Worm (Caenorhabditis elegans): ENCODE results near the gene ergi-2.

Gene ergi-2

DNA sequence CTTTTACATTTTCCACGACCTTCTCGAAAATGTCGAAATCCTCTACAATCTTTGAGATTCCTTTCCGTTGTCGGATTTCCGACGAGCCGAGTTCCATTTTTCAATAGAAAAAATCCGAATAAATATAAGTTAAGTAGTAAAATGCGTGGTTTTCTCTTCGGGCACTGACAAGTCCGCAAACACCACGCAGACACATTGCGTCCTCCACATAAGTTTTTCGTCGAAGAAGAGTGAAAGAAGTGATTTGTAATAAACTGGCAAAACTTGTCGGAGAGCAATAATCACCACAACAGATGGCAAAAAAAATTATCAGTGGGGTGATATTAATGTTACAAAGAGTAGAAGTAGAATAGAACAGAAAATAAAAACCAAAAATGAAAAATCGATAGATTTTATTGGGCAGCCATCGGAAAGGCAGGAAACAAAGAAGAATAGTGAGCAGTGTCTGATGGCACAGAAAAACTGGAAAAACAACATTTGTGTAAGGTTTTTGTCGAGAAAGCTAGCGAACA lies at the start of gene ergi-2:
TSS of gene ergi-2 (minus strand) at position 462 of the 512 bp plus-strand sequence.
- TF ChIP-seq C04F5.9 (tag; optimal IDR thresholded peaks at IDR 0.05) = no peak
- TF ChIP-seq snpc-4 (tag; optimal IDR thresholded peaks at IDR 0.05) = no peak
- no peak for TF ChIP-seq nhr-76 (tag; optimal IDR thresholded peaks at IDR 0.05)
- no peak for TF ChIP-seq nhr-28 (tag; optimal IDR thresholded peaks at IDR 0.05)
- no peak for TF ChIP-seq egl-13 (tag; optimal IDR thresholded peaks at IDR 0.05)
- TF ChIP-seq egl-27 (tag; optimal IDR thresholded peaks at IDR 0.05) = no peak
- TF ChIP-seq nhr-11 (tag; optimal IDR thresholded peaks at IDR 0.05) = no peak
- TF ChIP-seq mef-2 (tag; optimal IDR thresholded peaks at IDR 0.05) = no peak
- TF ChIP-seq fos-1 (tag; optimal IDR thresholded peaks at IDR 0.05) = no peak
- no peak for TF ChIP-seq pag-3 (tag; optimal IDR thresholded peaks at IDR 0.05; ENCODE audit: borderline replicate concordance, insufficient read depth)
- TF ChIP-seq hlh-17 (GFP tag; optimal IDR thresholded peaks at IDR 0.05; ENCODE audit: borderline replicate concordance) = no peak
- no peak for TF ChIP-seq lin-13 (GFP tag; optimal IDR thresholded peaks at IDR 0.05)
- no peak for TF ChIP-seq alr-1 (tag; optimal IDR thresholded peaks at IDR 0.05; ENCODE audit: borderline replicate concordance)
- TF ChIP-seq nhr-19 (GFP tag; conservative IDR thresholded peaks at IDR 0.05) = no peak
- no peak for TF ChIP-seq C16A3.4 (tag; optimal IDR thresholded peaks at IDR 0.05)
- peak; percentile 0 for TF ChIP-seq lin-14 (GFP tag; optimal IDR thresholded peaks at IDR 0.05)
- peak in 2 of 3 experiments; percentile 8 to 24 for TF ChIP-seq dpl-1 (GFP tag; optimal IDR thresholded peaks at IDR 0.05)
- peak; percentile 3 to 23 for TF ChIP-seq lin-35 (GFP tag; optimal IDR thresholded peaks at IDR 0.05)
- TF ChIP-seq pax-3 (tag; optimal IDR thresholded peaks at IDR 0.05) = no peak
- peak; percentile 41 for TF ChIP-seq unc-130 (tag; optimal IDR thresholded peaks at IDR 0.05)
- no peak for TF ChIP-seq hlh-4 (tag; optimal IDR thresholded peaks at IDR 0.05)
- no peak for TF ChIP-seq ceh-90 (tag; optimal IDR thresholded peaks at IDR 0.05)
- TF ChIP-seq mdl-1 (tag; optimal IDR thresholded peaks at IDR 0.05) = no peak
- no peak for TF ChIP-seq sup-37 (GFP tag; optimal IDR thresholded peaks at IDR 0.05)
- no peak for TF ChIP-seq vab-15 (tag; optimal IDR thresholded peaks at IDR 0.05)
- TF ChIP-seq nhr-20 (tag; optimal IDR thresholded peaks at IDR 0.05) = peak; percentile 23
- no peak for TF ChIP-seq nhr-77 (tag; optimal IDR thresholded peaks at IDR 0.05)
- no peak for TF ChIP-seq elt-2 (tag; optimal IDR thresholded peaks at IDR 0.05)
- no peak for TF ChIP-seq ets-5 (GFP tag; IDR thresholded peaks at IDR 0.05)
- TF ChIP-seq ceh-88 (GFP tag; IDR thresholded peaks at IDR 0.05) = no peak
- no peak for TF ChIP-seq ama-1 (optimal IDR thresholded peaks at IDR 0.05)
- no peak for TF ChIP-seq unc-62 (GFP tag; optimal IDR thresholded peaks at IDR 0.05)
- peak; percentile 11 for TF ChIP-seq swsn-7 (tag; optimal IDR thresholded peaks at IDR 0.05)
- TF ChIP-seq skn-1 (tag; optimal IDR thresholded peaks at IDR 0.05) = peak; percentile 18
- TF ChIP-seq nhr-12 (tag; optimal IDR thresholded peaks at IDR 0.05) = no peak
- TF ChIP-seq snu-23 (GFP tag; optimal IDR thresholded peaks at IDR 0.05) = peak; percentile 38
- TF ChIP-seq ceh-8 (GFP tag; optimal IDR thresholded peaks at IDR 0.05) = no peak
- TF ChIP-seq nhr-47 (tag; optimal IDR thresholded peaks at IDR 0.05) = peak; percentile 5
- no peak for TF ChIP-seq nhr-84 (tag; optimal IDR thresholded peaks at IDR 0.05)
- no peak for TF ChIP-seq jun-1 (tag; optimal IDR thresholded peaks at IDR 0.05)
- TF ChIP-seq lsy-2 (tag; optimal IDR thresholded peaks at IDR 0.05) = peak in 1 of 2 experiments; percentile 44
- no peak for TF ChIP-seq grh-1 (GFP tag; IDR thresholded peaks at IDR 0.05)
- no peak for TF ChIP-seq lin-15B (tag; optimal IDR thresholded peaks at IDR 0.05)
- TF ChIP-seq blmp-1 (tag; optimal IDR thresholded peaks at IDR 0.05) = peak; percentile 85
- TF ChIP-seq nhr-90 (tag; optimal IDR thresholded peaks at IDR 0.05; ENCODE audit: poor library complexity) = no peak
- TF ChIP-seq fkh-10 (GFP tag; optimal IDR thresholded peaks at IDR 0.05) = no peak
- TF ChIP-seq unc-86 (tag; optimal IDR thresholded peaks at IDR 0.05) = no peak
- TF ChIP-seq F16B12.6 (tag; optimal IDR thresholded peaks at IDR 0.05) = peak; percentile 82
- TF ChIP-seq sptf-1 (tag; optimal IDR thresholded peaks at IDR 0.05) = no peak
- no peak for TF ChIP-seq lir-3 (tag; optimal IDR thresholded peaks at IDR 0.05; ENCODE audit: poor library complexity)
- TF ChIP-seq tbx-2 (tag; optimal IDR thresholded peaks at IDR 0.05) = no peak
- TF ChIP-seq hpl-2 (GFP tag; optimal IDR thresholded peaks at IDR 0.05) = no peak
